Worm (Caenorhabditis elegans): ENCODE results near the gene col-33.

ce11 chrIV:4236025-4236407, 27.1 kb upstream of the col-33 start:
- TF ChIP-seq unc-130 (tag; optimal IDR thresholded peaks at IDR 0.05), result no peak
- TF ChIP-seq ceh-8 (GFP tag; optimal IDR thresholded peaks at IDR 0.05), result no peak
- TF ChIP-seq dpl-1 (GFP tag; optimal IDR thresholded peaks at IDR 0.05), result no peak
- no peak for TF ChIP-seq skn-1 (tag; optimal IDR thresholded peaks at IDR 0.05)
- no peak for TF ChIP-seq lir-3 (tag; optimal IDR thresholded peaks at IDR 0.05; ENCODE audit: poor library complexity)
- TF ChIP-seq nhr-12 (tag; optimal IDR thresholded peaks at IDR 0.05), result no peak
- TF ChIP-seq zag-1 (tag; optimal IDR thresholded peaks at IDR 0.05), result no peak
- TF ChIP-seq ama-1 (optimal IDR thresholded peaks at IDR 0.05), result no peak

Measured in whole organism, L1 larva.